Worm (Caenorhabditis elegans) whole organism, L4 larva: Measurements from ENCODE around the gene F09E5.11.
A peak's percentile ranks its signal among the peaks of the same experiment; 100 is the strongest.

Experiments used
- nhr-28 ChIP-seq: fragments of 150-350 bp; optimal IDR thresholded peaks from 2 replicates; lab custom pipeline; 2014; ENCODE audit warnings: missing biosample characterization, missing genetic modification characterization
- pha-4 ChIP-seq, 2 experiments: fragments of 150-350 bp in 1 of 2; fragments of 200-800 bp in 1 of 2; sonication (Bioruptor generic) in 1 of 2; IDR thresholded peaks in 1 of 2; optimal IDR thresholded peaks in 1 of 2; 2 replicates each; pipeline versions ENCODE4 v1.3.6 to Lab custom; 2014 to 2022; ENCODE audit warnings: missing genetic modification characterization in 2 of 2, missing genetic modification reagents in 2 of 2, missing biosample characterization in 1 of 2, missing compliant biosample characterization in 1 of 2
- tra-1 ChIP-seq: fragments of 200-800 bp; sonication (Bioruptor generic); IDR thresholded peaks from 2 replicates; pipeline ENCODE4 v1.3.6; 2022; ENCODE audit warnings: missing genetic modification reagents, missing genetic modification characterization, missing compliant biosample characterization

- TF ChIP-seq tra-1 (GFP tag; lab: Robert Waterston, UW) (no peak), pha-4 (GFP tag; IDR thresholded peaks at IDR 0.05; lab: Robert Waterston, UW) (peak; percentile 37; the same call in 1 of the 2 replicates), pha-4 (tag; optimal IDR thresholded peaks at IDR 0.05; lab: Kevin White, UChicago) (no peak), nhr-28 (no peak)
These were observed 17.1 kb downstream of the F09E5.11 start for ce11 chrII:5340672-5341568.
